Fruit fly (Drosophila melanogaster) Kc167 (cell line): ENCODE data around the gene Fas3.

Source experiments
- Myc ChIP-seq: fragments of >200 bp; optimal IDR thresholded peaks from 2 replicates; lab custom pipeline; 2017; ENCODE audit warnings: missing external identifiers
- Sin3A ChIP-seq: fragments of >200 bp; optimal IDR thresholded peaks from 2 replicates; lab custom pipeline; 2018; ENCODE audit warnings: missing external identifiers
- h ChIP-seq: fragments of >200 bp; optimal IDR thresholded peaks from 3 replicates; lab custom pipeline; 2018; ENCODE audit warnings: missing external identifiers
- psq ChIP-seq: fragments of >200 bp; optimal IDR thresholded peaks from 2 replicates; lab custom pipeline; 2017; ENCODE audit warnings: missing external identifiers

dm6 chr2L:18389987-18390386 lies 70.1 kb downstream of the Fas3 start:
- TF ChIP-seq psq (lab: Kevin White, UChicago), result no peak
- no peak for TF ChIP-seq Myc (lab: Kevin White, UChicago)
- TF ChIP-seq h (lab: Kevin White, UChicago), result no peak
- no peak for TF ChIP-seq Sin3A (lab: Kevin White, UChicago)
